Worm (Caenorhabditis elegans): ENCODE data around the gene F46F2.3.

Gene F46F2.3

DNA sequence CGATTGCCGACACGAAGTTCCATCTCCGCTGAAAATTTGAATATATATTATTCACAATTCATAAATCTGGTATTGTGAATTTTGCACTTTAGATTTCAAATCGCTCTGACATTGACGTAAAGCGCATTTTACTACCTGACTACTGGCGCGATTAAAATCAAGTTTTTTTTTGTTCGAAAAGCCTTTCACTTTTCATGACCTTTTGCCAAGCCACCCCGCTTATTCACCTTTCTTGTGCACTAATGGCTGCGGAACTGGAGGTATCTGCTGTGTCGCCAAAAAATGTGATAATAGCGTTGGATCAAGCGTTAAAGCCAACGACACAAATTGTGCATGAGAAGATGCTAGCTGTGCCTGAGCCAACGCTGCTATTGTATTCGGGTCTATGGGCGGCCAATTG is 12.8 kb upstream of the F46F2.3 start:
- TF ChIP-seq fkh-3 (tag; optimal IDR thresholded peaks at IDR 0.05) (no peak), athp-1 (tag; optimal IDR thresholded peaks at IDR 0.05) (no peak), rcor-1 (GFP tag; IDR thresholded peaks at IDR 0.05) (no peak), tbp1 (GFP tag; optimal IDR thresholded peaks at IDR 0.05) (no peak), B0261.1 (tag; optimal IDR thresholded peaks at IDR 0.05) (no peak), ZK185.1 (tag; optimal IDR thresholded peaks at IDR 0.05; ENCODE audit: poor library complexity, severe bottlenecking) (no peak), nhr-27 (tag; optimal IDR thresholded peaks at IDR 0.05) (no peak), ceh-58 (GFP tag; IDR thresholded peaks at IDR 0.05) (no peak), lsl-1 (GFP tag; optimal IDR thresholded peaks at IDR 0.05) (no peak), F55B11.4 (tag; optimal IDR thresholded peaks at IDR 0.05; ENCODE audit: borderline replicate concordance, insufficient read depth) (no peak), gei-17 (GFP tag; optimal IDR thresholded peaks at IDR 0.05) (no peak), zim-3 (tag; optimal IDR thresholded peaks at IDR 0.05) (no peak), pbrm-1 (GFP tag; IDR thresholded peaks at IDR 0.05) (no peak), Y53G8AR.9 (GFP tag; conservative IDR thresholded peaks at IDR 0.05) (no peak), K12H6.12 (tag; optimal IDR thresholded peaks at IDR 0.05) (no peak), aptf-2 (GFP tag; conservative IDR thresholded peaks at IDR 0.05) (no peak)

DNA sequence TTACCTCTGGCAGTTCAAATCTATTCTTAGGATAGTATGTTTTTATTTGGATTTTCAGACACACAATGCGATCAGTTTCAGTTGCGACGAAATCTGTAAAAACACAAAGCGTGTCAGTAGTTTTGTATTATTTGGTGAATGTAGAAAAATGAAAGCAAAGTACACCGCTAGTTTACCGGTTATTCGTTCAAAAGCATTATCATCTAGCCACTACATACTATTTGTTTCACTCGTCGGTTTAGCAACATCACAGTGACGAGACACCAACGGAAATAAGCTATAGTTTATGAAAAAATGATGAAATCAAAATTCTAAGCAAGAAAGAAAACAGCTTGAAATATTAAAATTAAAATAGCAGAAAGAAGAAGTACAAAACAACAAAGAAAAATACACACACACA is 10.6 kb upstream of the F46F2.3 start:
- TF ChIP-seq sdz-38 (tag; optimal IDR thresholded peaks at IDR 0.05) (no peak), hrde-1 (tag; optimal IDR thresholded peaks at IDR 0.05; ENCODE audit: borderline replicate concordance) (no peak), nfya-2 (GFP tag; IDR thresholded peaks at IDR 0.05) (no peak), F49E8.2 (tag; optimal IDR thresholded peaks at IDR 0.05; ENCODE audit: insufficient read depth) (no peak), ceh-100 (GFP tag; IDR thresholded peaks at IDR 0.05) (no peak), nhr-179 (tag; optimal IDR thresholded peaks at IDR 0.05) (no peak), Y79H2A.3 (GFP tag; conservative IDR thresholded peaks at IDR 0.05) (no peak), akir-1 (GFP tag; optimal IDR thresholded peaks at IDR 0.05) (no peak), ceh-79 (tag; optimal IDR thresholded peaks at IDR 0.05) (no peak), hmg-20 (GFP tag; IDR thresholded peaks at IDR 0.05) (no peak), lin-54 (GFP tag; optimal IDR thresholded peaks at IDR 0.05) (no peak), pbrm-1 (GFP tag; IDR thresholded peaks at IDR 0.05) (no peak), lin-40 (tag; optimal IDR thresholded peaks at IDR 0.05) (no peak), Y67H2A.10 (GFP tag; conservative IDR thresholded peaks at IDR 0.05) (no peak), ekl-4 (GFP tag; IDR thresholded peaks at IDR 0.05) (no peak), bed-1 (GFP tag; IDR thresholded peaks at IDR 0.05) (no peak)

DNA sequence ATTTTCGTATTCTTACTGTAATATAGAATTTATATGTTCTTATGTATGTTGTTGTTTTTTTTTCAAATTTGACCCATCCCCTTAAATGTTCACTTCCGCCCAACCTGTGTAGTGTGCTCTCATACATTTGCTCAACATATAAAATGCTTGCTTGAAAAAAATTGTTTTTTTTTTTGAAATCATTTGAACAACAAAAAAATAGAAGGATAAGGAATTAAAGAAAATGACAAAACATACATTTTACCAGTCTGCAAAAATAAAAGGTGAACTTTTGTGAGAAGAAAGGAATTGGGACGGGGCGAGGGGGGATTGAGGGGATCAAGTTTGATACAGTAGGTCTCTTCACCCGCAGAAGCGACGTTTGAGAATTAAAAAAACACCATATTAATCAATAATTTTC is 8.4 kb upstream of the F46F2.3 start:
- no peak for TF ChIP-seq athp-1 (tag; optimal IDR thresholded peaks at IDR 0.05)
- no peak for TF ChIP-seq attf-5 (GFP tag; optimal IDR thresholded peaks at IDR 0.05)
- no peak for TF ChIP-seq hmg-1.2 (GFP tag; IDR thresholded peaks at IDR 0.05)
- no peak for TF ChIP-seq dpl-1 (GFP tag; optimal IDR thresholded peaks at IDR 0.05)
- no peak for TF ChIP-seq die-1 (tag; optimal IDR thresholded peaks at IDR 0.05)

DNA sequence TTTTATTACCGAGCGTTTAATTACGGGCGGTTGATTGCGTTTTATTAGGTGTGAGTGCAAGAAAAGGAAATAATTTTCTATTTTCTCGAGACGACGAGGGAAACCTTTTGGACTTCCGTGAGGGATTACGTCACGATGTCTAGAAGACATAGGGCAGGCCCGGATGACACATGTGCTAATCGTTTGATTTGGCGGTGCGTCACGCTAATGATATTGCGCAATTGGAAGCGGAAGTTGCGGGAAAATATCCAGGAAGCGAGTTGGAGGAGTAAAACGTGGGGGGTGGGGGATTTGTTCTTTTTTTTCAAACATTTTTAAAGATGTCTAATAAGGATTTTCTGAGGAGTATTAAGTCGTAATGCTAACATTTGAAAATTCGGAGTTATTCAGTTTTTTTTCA is 4.5 kb upstream of the F46F2.3 start:
- no peak for TF ChIP-seq F10E7.11 (tag; optimal IDR thresholded peaks at IDR 0.05)
- TF ChIP-seq F57C9.4 (tag; optimal IDR thresholded peaks at IDR 0.05): no peak
- no peak for TF ChIP-seq lin-26 (GFP tag; IDR thresholded peaks at IDR 0.05)
- TF ChIP-seq hmg-1.2 (GFP tag; IDR thresholded peaks at IDR 0.05): no peak
- TF ChIP-seq lsl-1 (GFP tag; optimal IDR thresholded peaks at IDR 0.05): no peak
- TF ChIP-seq ceh-91 (GFP tag; IDR thresholded peaks at IDR 0.05): no peak
